Fruit fly (Drosophila melanogaster) whole organism, prepupa: ENCODE data around the gene CG8675.

ENCODE experiments used
- CG32006 ChIP-seq: fragments of 200-800 bp; sonication (Bioruptor generic); optimal IDR thresholded peaks from 3 replicates; lab custom pipeline; 2017; ENCODE audit warnings: missing biosample characterization, mild to moderate bottlenecking, missing genetic modification characterization
- CG6276 ChIP-seq: fragments of 200-800 bp; sonication (Bioruptor generic); optimal IDR thresholded peaks from 2 replicates; lab custom pipeline; 2017; ENCODE audit warnings: missing biosample characterization, mild to moderate bottlenecking, missing genetic modification characterization
- Hr38 ChIP-seq: sonication (Bioruptor generic); optimal IDR thresholded peaks from 2 replicates; lab custom pipeline; 2016; ENCODE audit warnings: missing biosample characterization, missing genetic modification characterization
- Hr4 ChIP-seq: fragments of 200-800 bp; sonication (Bioruptor generic); optimal IDR thresholded peaks from 3 replicates; lab custom pipeline; 2016; ENCODE audit warnings: missing biosample characterization, missing genetic modification characterization
- dac ChIP-seq: fragments of 200-800 bp; sonication (Bioruptor generic); optimal IDR thresholded peaks from 2 replicates; lab custom pipeline; 2017; ENCODE audit warnings: missing biosample characterization, mild to moderate bottlenecking, missing genetic modification characterization

DNA sequence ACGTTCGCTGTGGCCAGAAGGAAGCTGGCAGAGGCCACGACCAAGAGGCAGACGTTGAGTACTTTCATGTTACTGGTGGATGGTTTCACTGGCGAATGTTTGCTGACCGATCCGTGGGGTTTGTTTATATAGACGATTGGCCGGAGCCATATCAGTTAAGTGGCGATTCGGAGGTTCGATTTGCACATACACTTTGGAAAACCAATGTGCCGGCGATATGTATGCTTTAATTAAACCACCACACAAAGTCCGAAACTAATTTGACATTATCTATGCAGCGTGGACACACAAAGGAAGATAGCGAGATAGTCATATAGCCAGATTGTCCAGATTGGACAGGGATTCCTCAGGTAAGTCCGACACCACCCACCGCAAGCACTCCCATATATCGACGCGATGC lies 33.3 kb upstream of the CG8675 start, which contains the start of gene CG8664:
- TF ChIP-seq dac (no peak), Hr38 (GFP tag; lab: Kevin White, UChicago) (no peak), CG32006 (GFP tag; lab: Kevin White, UChicago) (no peak), CG6276 (GFP tag; lab: Kevin White, UChicago) (no peak), Hr4 (no peak)
